Worm (Caenorhabditis elegans): ENCODE data around the gene smf-3.
"Not testable (repeated sequence)": the region's sequence is repeated elsewhere in the genome, so short reads cannot be mapped to it uniquely, and the experiment has no call there.

DNA sequence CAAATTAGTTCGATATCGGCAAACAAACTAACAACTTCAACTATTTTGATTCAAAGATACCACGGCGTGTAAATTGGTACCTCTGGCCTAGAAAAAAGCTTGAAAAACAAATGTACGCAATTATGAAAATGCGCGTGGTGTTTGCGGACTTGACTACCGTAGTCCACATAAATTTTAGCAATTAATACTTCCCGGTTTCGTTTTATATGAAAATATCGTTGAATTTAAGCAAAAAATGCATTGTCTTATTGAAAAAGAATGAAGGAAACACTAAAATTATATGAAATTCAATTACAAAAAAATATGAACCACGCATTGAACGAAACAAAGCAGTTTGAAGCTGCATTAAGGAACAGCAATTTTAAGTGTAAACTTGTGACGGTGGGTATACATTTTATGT lies 56.2 kb downstream of the smf-3 start, which contains the start of gene gpx-4:
- not testable (repeated sequence) for TF ChIP-seq ztf-11 (tag; optimal IDR thresholded peaks at IDR 0.05); elt-3 (tag; optimal IDR thresholded peaks at IDR 0.05); unc-120 (tag; optimal IDR thresholded peaks at IDR 0.05; ENCODE audit: poor library complexity, severe bottlenecking); unc-62 (GFP tag; optimal IDR thresholded peaks at IDR 0.05); pha-4 (tag; optimal IDR thresholded peaks at IDR 0.05); nhr-28 (tag; optimal IDR thresholded peaks at IDR 0.05); zip-8 (tag; optimal IDR thresholded peaks at IDR 0.05); mep-1 (tag; optimal IDR thresholded peaks at IDR 0.05); snpc-4 (tag; optimal IDR thresholded peaks at IDR 0.05); cnd-1 (tag; optimal IDR thresholded peaks at IDR 0.05); tbx-8 (GFP tag; optimal IDR thresholded peaks at IDR 0.05); lsy-2 (tag; optimal IDR thresholded peaks at IDR 0.05)

Measured in whole organism, mixed stage, embryonic.